Worm (Caenorhabditis elegans) whole organism, late embryonic: ENCODE data around the gene T05A7.7.

Experiments used
- C08G9.2 ChIP-seq: sonication (generic microtip); optimal IDR thresholded peaks from 2 replicates; lab custom pipeline; 2016; ENCODE audit warnings: mild to moderate bottlenecking, missing genetic modification characterization, moderate library complexity, missing compliant biosample characterization
- K02D7.2 ChIP-seq: sonication (generic microtip); optimal IDR thresholded peaks from 2 replicates; lab custom pipeline; 2017; ENCODE audit warnings: mild to moderate bottlenecking, missing genetic modification characterization, missing compliant biosample characterization
- ama-1 ChIP-seq: fragments of 150-350 bp; optimal IDR thresholded peaks from 2 replicates; lab custom pipeline; 2014
- ceh-34 ChIP-seq: sonication (generic microtip); optimal IDR thresholded peaks from 2 replicates; lab custom pipeline; 2016; ENCODE audit warnings: mild to moderate bottlenecking, missing genetic modification characterization, missing compliant biosample characterization
- ets-4 ChIP-seq: sonication (generic microtip); optimal IDR thresholded peaks from 2 replicates; lab custom pipeline; 2016; ENCODE audit warnings: missing genetic modification characterization, missing compliant biosample characterization
- fkh-10 ChIP-seq: fragments of 150-350 bp; optimal IDR thresholded peaks from 2 replicates; lab custom pipeline; 2014; ENCODE audit warnings: missing biosample characterization, missing genetic modification reagents, missing genetic modification characterization
- hlh-6 ChIP-seq: sonication (generic microtip); optimal IDR thresholded peaks from 2 replicates; lab custom pipeline; 2016; ENCODE audit warnings: missing genotype, missing genetic modification characterization, missing compliant biosample characterization
- nhr-11 ChIP-seq: fragments of 150-350 bp; optimal IDR thresholded peaks from 2 replicates; lab custom pipeline; 2014; ENCODE audit warnings: missing biosample characterization, missing genetic modification characterization
- pha-2 ChIP-seq: sonication (generic microtip); optimal IDR thresholded peaks from 2 replicates; lab custom pipeline; 2017; ENCODE audit warnings: mild to moderate bottlenecking, missing genetic modification characterization, missing compliant biosample characterization
- pha-4 ChIP-seq: fragments of 150-350 bp; optimal IDR thresholded peaks from 2 replicates; lab custom pipeline; 2018; ENCODE audit warnings: missing biosample characterization, missing genetic modification reagents, missing genetic modification characterization
- pqm-1 ChIP-seq: sonication (generic microtip); optimal IDR thresholded peaks from 2 replicates; lab custom pipeline; 2016; ENCODE audit warnings: missing genetic modification characterization, missing compliant biosample characterization
- pros-1 ChIP-seq: fragments of 150-350 bp; optimal IDR thresholded peaks from 2 replicates; lab custom pipeline; 2014; ENCODE audit warnings: missing biosample characterization, missing genetic modification reagents, missing genetic modification characterization
- unc-86 ChIP-seq: sonication (generic microtip); optimal IDR thresholded peaks from 2 replicates; lab custom pipeline; 2016; ENCODE audit warnings: missing genetic modification characterization, missing compliant biosample characterization
- zip-5 ChIP-seq: sonication (generic microtip); optimal IDR thresholded peaks from 2 replicates; lab custom pipeline; 2016; ENCODE audit warnings: missing genetic modification characterization, missing compliant biosample characterization

DNA sequence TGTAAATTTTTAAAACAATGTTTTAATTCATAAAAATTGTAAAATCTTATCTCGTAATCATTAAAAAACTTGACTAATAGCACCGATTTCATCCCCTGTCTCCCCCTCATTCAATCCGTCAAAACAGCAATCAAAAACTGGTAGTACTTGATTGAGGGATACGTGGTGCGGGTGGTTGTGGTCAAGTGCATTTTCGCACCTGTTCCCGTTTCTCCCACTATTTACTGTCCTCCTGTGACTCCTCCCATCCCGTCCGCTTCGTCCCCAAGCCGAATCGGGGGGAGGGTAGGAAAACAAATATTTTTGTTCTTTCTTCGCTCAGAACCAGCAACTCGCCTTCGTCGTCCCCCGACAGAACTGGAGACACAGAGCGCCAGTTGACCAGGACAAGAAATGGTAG lies 32.5 kb downstream of the T05A7.7 start, which contains the start of gene lgc-27:
- TF ChIP-seq ets-4 (tag; lab: Kevin White, UChicago) (no peak), pros-1 (tag; lab: Kevin White, UChicago) (no peak), nhr-11 (tag; lab: Kevin White, UChicago) (no peak), pha-4 (no peak), fkh-10 (no peak), ama-1 (lab: Kevin White, UChicago) (no peak), hlh-6 (tag; lab: Kevin White, UChicago) (no peak), ceh-34 (tag; lab: Kevin White, UChicago) (no peak), K02D7.2 (tag; lab: Kevin White, UChicago) (no peak), unc-86 (tag; lab: Kevin White, UChicago) (no peak), zip-5 (no peak), C08G9.2 (tag; lab: Kevin White, UChicago) (no peak), pqm-1 (tag; lab: Kevin White, UChicago) (no peak), pha-2 (tag; lab: Kevin White, UChicago) (no peak)
